Worm (Caenorhabditis elegans) whole organism, late embryonic: ENCODE measurements around the gene fzy-1.

Source experiments
- T23F11.4 ChIP-seq: fragments of 200-800 bp; sonication (Bioruptor generic); optimal IDR thresholded peaks from 2 replicates; lab custom pipeline; 2018; ENCODE audit warnings: mild to moderate bottlenecking, missing genetic modification characterization, missing compliant biosample characterization
- ama-1 ChIP-seq: fragments of 150-350 bp; optimal IDR thresholded peaks from 2 replicates; lab custom pipeline; 2014
- dmd-4 ChIP-seq: sonication (generic microtip); optimal IDR thresholded peaks from 2 replicates; lab custom pipeline; 2016; ENCODE audit warnings: borderline replicate concordance, missing genetic modification characterization, missing compliant biosample characterization
- ets-4 ChIP-seq: sonication (generic microtip); optimal IDR thresholded peaks from 2 replicates; lab custom pipeline; 2016; ENCODE audit warnings: missing genetic modification characterization, missing compliant biosample characterization
- fax-1 ChIP-seq: sonication (generic microtip); optimal IDR thresholded peaks from 2 replicates; lab custom pipeline; 2016; ENCODE audit warnings: missing genotype, missing genetic modification characterization, missing compliant biosample characterization
- nhr-232 ChIP-seq: sonication (generic microtip); optimal IDR thresholded peaks from 2 replicates; lab custom pipeline; 2016; ENCODE audit warnings: missing genetic modification characterization, missing compliant biosample characterization
- npax-4 ChIP-seq: sonication (generic microtip); optimal IDR thresholded peaks from 2 replicates; lab custom pipeline; 2016; ENCODE audit warnings: missing genetic modification characterization, missing compliant biosample characterization
- pqm-1 ChIP-seq: sonication (generic microtip); optimal IDR thresholded peaks from 2 replicates; lab custom pipeline; 2016; ENCODE audit warnings: missing genetic modification characterization, missing compliant biosample characterization
- tbx-7 ChIP-seq: sonication (generic microtip); optimal IDR thresholded peaks from 2 replicates; lab custom pipeline; 2016; ENCODE audit warnings: missing genotype, missing genetic modification characterization, missing compliant biosample characterization

ce11 chrII:5474946-5475345 lies 25.6 kb upstream of the fzy-1 start, which contains the start of gene ilcr-2:
- TF ChIP-seq ama-1 (lab: Kevin White, UChicago) (no peak), ets-4 (no peak), fax-1 (tag; lab: Kevin White, UChicago) (no peak), npax-4 (tag; lab: Kevin White, UChicago) (no peak), pqm-1 (no peak), nhr-232 (tag; lab: Kevin White, UChicago) (no peak), tbx-7 (tag; lab: Kevin White, UChicago) (no peak), T23F11.4 (GFP tag; lab: Kevin White, UChicago) (no peak), dmd-4 (no peak)
